Worm (Caenorhabditis elegans) whole organism, young adult: Measurements from ENCODE around the gene set-20.

Experiments
- B0019.2 ChIP-seq: fragments of 200-800 bp; sonication (Bioruptor generic); conservative IDR thresholded peaks from 2 replicates; pipeline ENCODE4 v1.3.6; 2022; ENCODE audit warnings: missing genetic modification reagents, missing genetic modification characterization, missing compliant biosample characterization
- B0035.1 ChIP-seq: sonication (generic microtip); optimal IDR thresholded peaks from 2 replicates; lab custom pipeline; 2016; ENCODE audit warnings: missing genetic modification characterization, mild to moderate bottlenecking, missing compliant biosample characterization, missing genotype, missing genetic modification reagents
- B0336.3 ChIP-seq: fragments of 200-800 bp; sonication (Bioruptor generic); IDR thresholded peaks from 2 replicates; pipeline ENCODE4 v1.3.6; 2022; ENCODE audit warnings: missing genetic modification characterization, missing compliant biosample characterization
- C17E4.6 ChIP-seq: fragments of 200-800 bp; sonication (Bioruptor generic); IDR thresholded peaks from 2 replicates; pipeline ENCODE4 v1.3.6; 2022; ENCODE audit warnings: missing genetic modification reagents, missing genetic modification characterization, missing compliant biosample characterization
- F23B12.7 ChIP-seq: sonication (generic microtip); optimal IDR thresholded peaks from 2 replicates; lab custom pipeline; 2017; ENCODE audit warnings: missing genetic modification characterization, mild to moderate bottlenecking, missing compliant biosample characterization, antibody characterized with exemption, moderate library complexity; ENCODE audit not compliant: insufficient read depth
- F37B4.10 ChIP-seq: fragments of 200-800 bp; sonication (Bioruptor generic); IDR thresholded peaks from 2 replicates; pipeline ENCODE4 v1.3.6; 2022; ENCODE audit warnings: missing genetic modification characterization, missing compliant biosample characterization
- F39B2.1 ChIP-seq: fragments of 200-800 bp; sonication (Bioruptor generic); IDR thresholded peaks from 2 replicates; pipeline ENCODE4 v1.3.6; 2022; ENCODE audit warnings: missing genetic modification reagents, missing genetic modification characterization, missing compliant biosample characterization
- F49E8.2 ChIP-seq: sonication (generic microtip); optimal IDR thresholded peaks from 3 replicates; lab custom pipeline; 2017; ENCODE audit warnings: missing genetic modification characterization, mild to moderate bottlenecking, missing compliant biosample characterization, antibody characterized with exemption, moderate library complexity; ENCODE audit not compliant: insufficient read depth
- T07F8.4 ChIP-seq: sonication (generic microtip); optimal IDR thresholded peaks from 2 replicates; lab custom pipeline; 2016; ENCODE audit warnings: mild to moderate bottlenecking, missing genetic modification characterization, moderate library complexity, missing compliant biosample characterization
- T26A5.8 ChIP-seq: sonication (generic microtip); optimal IDR thresholded peaks from 2 replicates; lab custom pipeline; 2016; ENCODE audit warnings: missing genetic modification characterization, missing compliant biosample characterization
- Y53G8AR.9 ChIP-seq: fragments of 200-800 bp; sonication (Bioruptor generic); conservative IDR thresholded peaks from 2 replicates; pipeline ENCODE4 v1.3.6; 2022; ENCODE audit warnings: missing genetic modification reagents, missing genetic modification characterization, missing compliant biosample characterization
- Y79H2A.3 ChIP-seq: fragments of 200-800 bp; sonication (Bioruptor generic); conservative IDR thresholded peaks from 2 replicates; pipeline ENCODE4 v1.3.6; 2022; ENCODE audit warnings: missing genetic modification reagents, missing genetic modification characterization, missing compliant biosample characterization
- Y95B8A.8 ChIP-seq: fragments of 200-800 bp; sonication (Bioruptor generic); IDR thresholded peaks from 2 replicates; pipeline ENCODE4 v1.3.6; 2022; ENCODE audit warnings: missing genetic modification reagents, missing genetic modification characterization, missing compliant biosample characterization
- ZK185.1 ChIP-seq: sonication (generic microtip); optimal IDR thresholded peaks from 2 replicates; lab custom pipeline; 2016; ENCODE audit warnings: mild to moderate bottlenecking, missing genetic modification characterization, missing compliant biosample characterization; ENCODE audit not compliant: poor library complexity, severe bottlenecking
- ama-1 ChIP-seq, 3 experiments: fragments of 150-350 bp in 1 of 3; sonication (generic microtip) in 2 of 3; optimal IDR thresholded peaks; 2 replicates each; lab custom pipeline; 2014 to 2018; ENCODE audit warnings: missing biosample characterization in 2 of 3, missing genetic modification characterization in 2 of 3, missing genetic modification reagents in 2 of 3
- aptf-3 ChIP-seq: fragments of 200-800 bp; sonication (Bioruptor generic); IDR thresholded peaks from 2 replicates; pipeline ENCODE4 v1.3.6; 2022; ENCODE audit warnings: missing genetic modification characterization, missing compliant biosample characterization
- atf-7 ChIP-seq: sonication (generic microtip); optimal IDR thresholded peaks from 2 replicates; lab custom pipeline; 2017; ENCODE audit warnings: mild to moderate bottlenecking, missing genetic modification characterization, missing compliant biosample characterization
- attf-5 ChIP-seq: fragments of 200-800 bp; sonication (Bioruptor generic); optimal IDR thresholded peaks from 2 replicates; lab custom pipeline; 2018; ENCODE audit warnings: mild to moderate bottlenecking, missing genetic modification characterization, missing compliant biosample characterization
- cebp-1 ChIP-seq, 2 experiments: fragments of 200-800 bp in 1 of 2; sonication (Bioruptor generic) in 1 of 2; sonication (generic microtip) in 1 of 2; IDR thresholded peaks in 1 of 2; optimal IDR thresholded peaks in 1 of 2; 2 replicates each; pipeline versions ENCODE4 v1.3.6 to Lab custom; 2017 to 2022; ENCODE audit warnings: missing compliant biosample characterization in 2 of 2, missing genetic modification characterization in 2 of 2, mild to moderate bottlenecking in 1 of 2, missing genetic modification reagents in 1 of 2, moderate library complexity in 1 of 2
- cebp-2 ChIP-seq: fragments of 200-800 bp; sonication (Bioruptor generic); IDR thresholded peaks from 2 replicates; pipeline ENCODE4 v1.3.6; 2022; ENCODE audit warnings: missing genetic modification characterization, missing compliant biosample characterization
- ceh-58 ChIP-seq: fragments of 200-800 bp; sonication (Bioruptor generic); IDR thresholded peaks from 2 replicates; pipeline ENCODE4 v1.3.6; 2022; ENCODE audit warnings: missing genetic modification characterization, missing compliant biosample characterization
- ceh-79 ChIP-seq: sonication (generic microtip); optimal IDR thresholded peaks from 2 replicates; lab custom pipeline; 2017; ENCODE audit warnings: mild to moderate bottlenecking, missing genetic modification characterization, missing compliant biosample characterization
- ceh-91 ChIP-seq: fragments of 200-800 bp; sonication (Bioruptor generic); IDR thresholded peaks from 2 replicates; pipeline ENCODE4 v1.3.6; 2022; ENCODE audit warnings: missing genetic modification reagents, missing genetic modification characterization, missing compliant biosample characterization
- chd-7 ChIP-seq: sonication (generic microtip); optimal IDR thresholded peaks from 2 replicates; lab custom pipeline; 2016; ENCODE audit warnings: mild to moderate bottlenecking, missing genetic modification characterization, moderate library complexity, missing compliant biosample characterization
- egl-44 ChIP-seq: fragments of 200-800 bp; sonication (Bioruptor generic); IDR thresholded peaks from 2 replicates; pipeline ENCODE4 v1.3.6; 2022; ENCODE audit warnings: missing genetic modification reagents, missing genetic modification characterization, missing compliant biosample characterization
- ekl-4 ChIP-seq: fragments of 200-800 bp; sonication (Bioruptor generic); IDR thresholded peaks from 2 replicates; pipeline ENCODE4 v1.3.6; 2022; ENCODE audit warnings: missing genetic modification reagents, missing genetic modification characterization, missing compliant biosample characterization
- ets-4 ChIP-seq: fragments of 200-800 bp; sonication (Bioruptor generic); optimal IDR thresholded peaks from 2 replicates; lab custom pipeline; 2018; ENCODE audit warnings: mild to moderate bottlenecking, missing genetic modification characterization, missing compliant biosample characterization
- hrde-1 ChIP-seq: sonication (generic microtip); optimal IDR thresholded peaks from 2 replicates; lab custom pipeline; 2016; ENCODE audit warnings: missing genetic modification characterization, mild to moderate bottlenecking, missing compliant biosample characterization, moderate library complexity, missing genotype, missing genetic modification reagents, borderline replicate concordance
- let-526 ChIP-seq: fragments of 200-800 bp; sonication (Bioruptor generic); IDR thresholded peaks from 2 replicates; pipeline ENCODE4 v1.3.6; 2022; ENCODE audit warnings: missing genetic modification reagents, missing genetic modification characterization, missing compliant biosample characterization
- lin-26 ChIP-seq: fragments of 200-800 bp; sonication (Bioruptor generic); IDR thresholded peaks from 2 replicates; pipeline ENCODE4 v1.3.6; 2022; ENCODE audit warnings: missing genetic modification reagents, missing genetic modification characterization, missing compliant biosample characterization
- mxl-1 ChIP-seq: sonication (generic microtip); optimal IDR thresholded peaks from 2 replicates; lab custom pipeline; 2016; ENCODE audit warnings: missing genetic modification characterization, missing compliant biosample characterization
- nhr-120 ChIP-seq: fragments of 200-800 bp; sonication (Bioruptor generic); IDR thresholded peaks from 2 replicates; pipeline ENCODE4 v1.3.6; 2022; ENCODE audit warnings: missing genetic modification characterization, missing compliant biosample characterization
- rcor-1 ChIP-seq: fragments of 200-800 bp; sonication (Bioruptor generic); IDR thresholded peaks from 2 replicates; pipeline ENCODE4 v1.3.6; 2022; ENCODE audit warnings: missing genetic modification reagents, missing genetic modification characterization, missing compliant biosample characterization
- repo-1 ChIP-seq: sonication (generic microtip); optimal IDR thresholded peaks from 2 replicates; lab custom pipeline; 2017; ENCODE audit warnings: mild to moderate bottlenecking, missing genetic modification characterization, missing compliant biosample characterization
- sdz-38 ChIP-seq: sonication (generic microtip); optimal IDR thresholded peaks from 2 replicates; lab custom pipeline; 2016; ENCODE audit warnings: missing genotype, missing genetic modification characterization, missing compliant biosample characterization
- snpc-1.1 ChIP-seq: sonication (generic microtip); optimal IDR thresholded peaks from 2 replicates; lab custom pipeline; 2017; ENCODE audit warnings: missing genetic modification characterization, mild to moderate bottlenecking, missing compliant biosample characterization, antibody characterized with exemption, moderate library complexity, missing genotype, missing genetic modification reagents; ENCODE audit not compliant: insufficient read depth
- snpc-1.3 ChIP-seq: sonication (generic microtip); optimal IDR thresholded peaks from 2 replicates; lab custom pipeline; 2017; ENCODE audit warnings: missing genetic modification characterization, mild to moderate bottlenecking, missing compliant biosample characterization, antibody characterized with exemption, moderate library complexity, missing genotype, missing genetic modification reagents; ENCODE audit not compliant: insufficient read depth
- snpc-4 ChIP-seq, 5 experiments: fragments of 150-350 bp in 1 of 5; sonication (generic microtip) in 4 of 5; optimal IDR thresholded peaks; 2 replicates each; lab custom pipeline; 2014 to 2018; ENCODE audit warnings: missing genetic modification characterization in 5 of 5, missing biosample characterization in 3 of 5, antibody characterized with exemption in 2 of 5, mild to moderate bottlenecking in 2 of 5, missing compliant biosample characterization in 2 of 5, missing genotype in 2 of 5, moderate library complexity in 2 of 5, missing genetic modification reagents in 1 of 5
- somi-1 ChIP-seq: fragments of 200-800 bp; sonication (Bioruptor generic); optimal IDR thresholded peaks from 2 replicates; lab custom pipeline; 2018; ENCODE audit warnings: mild to moderate bottlenecking, missing genetic modification characterization, missing compliant biosample characterization
- tbp1 ChIP-seq: fragments of 200-800 bp; sonication (Bioruptor generic); optimal IDR thresholded peaks from 2 replicates; lab custom pipeline; 2018; ENCODE audit warnings: mild to moderate bottlenecking, missing genetic modification characterization, missing compliant biosample characterization
- tlf-1 ChIP-seq: fragments of 200-800 bp; sonication (Bioruptor generic); optimal IDR thresholded peaks from 2 replicates; lab custom pipeline; 2018; ENCODE audit warnings: mild to moderate bottlenecking, missing genetic modification characterization, missing compliant biosample characterization
- unc-130 ChIP-seq: sonication (generic microtip); optimal IDR thresholded peaks from 2 replicates; lab custom pipeline; 2016; ENCODE audit warnings: missing genetic modification reagents, missing genetic modification characterization, missing compliant biosample characterization
- xnd-1 ChIP-seq: sonication (generic microtip); optimal IDR thresholded peaks from 2 replicates; lab custom pipeline; 2016; ENCODE audit warnings: missing genotype, missing genetic modification reagents, missing genetic modification characterization, missing compliant biosample characterization
- ztf-18 ChIP-seq: sonication (generic microtip); optimal IDR thresholded peaks from 2 replicates; lab custom pipeline; 2016; ENCODE audit warnings: missing genotype, mild to moderate bottlenecking, missing genetic modification characterization, missing compliant biosample characterization
- ztf-22 ChIP-seq: fragments of 200-800 bp; sonication (Bioruptor generic); optimal IDR thresholded peaks from 2 replicates; lab custom pipeline; 2018; ENCODE audit warnings: mild to moderate bottlenecking, missing genetic modification characterization, moderate library complexity, missing compliant biosample characterization
- ztf-6 ChIP-seq: fragments of 200-800 bp; sonication (Bioruptor generic); IDR thresholded peaks from 2 replicates; pipeline ENCODE4 v1.3.6; 2022; ENCODE audit warnings: missing genetic modification reagents, missing genetic modification characterization, missing compliant biosample characterization

Gene set-20

ce11 chrX:5707809-5708208 lies 21.9 kb upstream of the set-20 start (continued):
- TF ChIP-seq snpc-1.1 (tag; lab: Kevin White, UChicago) (peak; percentile 12), unc-130 (GFP tag; lab: Kevin White, UChicago) (peak; percentile 59), ceh-79 (no peak), B0035.1 (tag; lab: Kevin White, UChicago) (peak; percentile 58), hrde-1 (tag; lab: Kevin White, UChicago) (peak; percentile 56), repo-1 (tag; lab: Kevin White, UChicago) (peak; percentile 49), snpc-1.3 (no peak), Y53G8AR.9 (GFP tag; lab: Robert Waterston, UW) (peak; percentile 69; the same call in 1 of the 2 replicates), ztf-18 (tag; lab: Kevin White, UChicago) (peak; percentile 71), let-526 (GFP tag; lab: Robert Waterston, UW) (no peak), F39B2.1 (GFP tag; lab: Robert Waterston, UW) (no peak), snpc-4 (GFP tag; optimal IDR thresholded peaks at IDR 0.05; lab: Kevin White, UChicago) (peak; percentile 71), snpc-4 (tag; optimal IDR thresholded peaks at IDR 0.05; lab: Kevin White, UChicago) (peak in 1 of 4 experiments; percentile 66), ceh-91 (no peak), sdz-38 (tag; lab: Kevin White, UChicago) (no peak), F37B4.10 (GFP tag; lab: Robert Waterston, UW) (0 out of 2 replicates have a peak, but pooled peaks have one; percentile 52), F49E8.2 (no peak), T26A5.8 (tag; lab: Kevin White, UChicago) (peak; percentile 83), ceh-58 (no peak), somi-1 (GFP tag; lab: Kevin White, UChicago) (peak; percentile 58), B0336.3 (GFP tag; lab: Robert Waterston, UW) (peak; percentile 64; the same call in 1 of the 2 replicates), cebp-2 (GFP tag; lab: Robert Waterston, UW) (0 out of 2 replicates have a peak, but pooled peaks have one; percentile 35), rcor-1 (peak; percentile 84), ama-1 (optimal IDR thresholded peaks at IDR 0.05; lab: Kevin White, UChicago) (no peak), ama-1 (GFP tag; optimal IDR thresholded peaks at IDR 0.05; lab: Kevin White, UChicago) (peak in 1 of 2 experiments; percentile 65), egl-44 (GFP tag; lab: Robert Waterston, UW) (peak; percentile 94), B0019.2 (no peak), tbp1 (GFP tag; lab: Kevin White, UChicago) (peak; percentile 97), xnd-1 (no peak), ztf-6 (GFP tag; lab: Robert Waterston, UW) (peak; percentile 83; the same call in 1 of the 2 replicates), ZK185.1 (tag; lab: Kevin White, UChicago) (peak; percentile 81), Y95B8A.8 (peak; percentile 48; the same call in 1 of the 2 replicates), ztf-22 (GFP tag; lab: Kevin White, UChicago) (no peak), nhr-120 (GFP tag; lab: Robert Waterston, UW) (peak; percentile 89), T07F8.4 (tag; lab: Kevin White, UChicago) (peak; percentile 83), lin-26 (GFP tag; lab: Robert Waterston, UW) (peak; percentile 94), F23B12.7 (tag; lab: Kevin White, UChicago) (peak; percentile 10), mxl-1 (tag; lab: Kevin White, UChicago) (peak; percentile 28), Y79H2A.3 (GFP tag; lab: Robert Waterston, UW) (peak; percentile 56; the same call in 1 of the 2 replicates), chd-7 (tag; lab: Kevin White, UChicago) (peak; percentile 82), ets-4 (no peak), atf-7 (tag; lab: Kevin White, UChicago) (peak; percentile 31), tlf-1 (GFP tag; lab: Kevin White, UChicago) (peak; percentile 29), ekl-4 (GFP tag; lab: Robert Waterston, UW) (peak; percentile 69), aptf-3 (GFP tag; lab: Robert Waterston, UW) (no peak), attf-5 (peak; percentile 56), C17E4.6 (GFP tag; lab: Robert Waterston, UW) (no peak), cebp-1 (GFP tag; IDR thresholded peaks at IDR 0.05; lab: Robert Waterston, UW) (no peak), cebp-1 (tag; optimal IDR thresholded peaks at IDR 0.05; lab: Kevin White, UChicago) (no peak)
